Worm (Caenorhabditis elegans): ENCODE measurements around the gene R102.11.
A peak's percentile ranks its signal among the peaks of the same experiment; 100 is the strongest.

The R102.11 gene

DNA sequence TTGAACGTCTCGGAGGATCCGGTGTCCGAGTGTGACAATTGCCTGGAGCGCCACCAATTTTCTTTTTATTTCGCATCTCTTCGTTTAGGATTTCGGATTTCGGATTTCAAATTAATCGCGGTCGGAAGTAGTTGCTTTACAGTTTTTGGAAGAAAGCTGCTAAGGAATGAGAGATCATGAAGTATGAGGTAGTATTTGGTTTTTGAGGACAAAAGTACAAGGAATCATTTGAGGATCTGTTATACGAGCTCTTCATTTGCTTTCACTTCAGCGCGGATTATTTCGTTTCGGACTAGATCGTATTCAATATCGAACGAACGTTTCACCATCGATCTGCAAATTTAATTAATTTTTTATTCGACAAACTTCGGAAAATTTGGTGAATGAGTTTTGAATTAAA lies at the start of gene R102.11:
Gene R102.11 (minus strand): TSS at position 101 of the 400 bp plus-strand sequence.
- TF ChIP-seq ces-1 (GFP tag; optimal IDR thresholded peaks at IDR 0.05) (no peak), tbx-8 (GFP tag; optimal IDR thresholded peaks at IDR 0.05) (no peak), bed-3 (GFP tag; optimal IDR thresholded peaks at IDR 0.05) (no peak), unc-120 (tag; optimal IDR thresholded peaks at IDR 0.05; ENCODE audit: poor library complexity, severe bottlenecking) (no peak), ceh-43 (GFP tag; optimal IDR thresholded peaks at IDR 0.05) (no peak), nhr-237 (tag; optimal IDR thresholded peaks at IDR 0.05) (no peak), lsy-2 (tag; optimal IDR thresholded peaks at IDR 0.05) (no peak), pha-4 (tag; optimal IDR thresholded peaks at IDR 0.05) (no peak)

DNA sequence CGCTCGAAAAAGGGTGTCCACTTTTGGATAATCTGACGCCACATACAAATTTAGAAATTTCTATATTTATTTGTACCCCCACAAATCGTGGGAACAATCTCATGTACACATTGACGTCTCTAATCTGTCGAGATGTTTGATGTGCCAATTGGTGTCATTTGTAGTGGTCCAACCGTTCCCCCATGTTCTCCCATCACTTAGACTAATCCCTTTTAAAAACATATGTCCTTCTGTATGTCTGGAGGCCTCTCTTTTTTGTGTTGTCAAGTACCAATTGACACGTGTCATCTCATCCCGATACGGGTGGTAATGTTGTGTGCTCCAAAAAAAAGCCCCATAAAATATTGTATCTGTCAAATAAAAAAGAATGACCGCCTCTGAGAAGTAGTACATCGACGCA lies 45.8 kb upstream of the R102.11 start:
- no peak for TF ChIP-seq snpc-4 (tag; optimal IDR thresholded peaks at IDR 0.05)
- peak; percentile 94 for TF ChIP-seq nhr-2 (tag; optimal IDR thresholded peaks at IDR 0.05)

DNA sequence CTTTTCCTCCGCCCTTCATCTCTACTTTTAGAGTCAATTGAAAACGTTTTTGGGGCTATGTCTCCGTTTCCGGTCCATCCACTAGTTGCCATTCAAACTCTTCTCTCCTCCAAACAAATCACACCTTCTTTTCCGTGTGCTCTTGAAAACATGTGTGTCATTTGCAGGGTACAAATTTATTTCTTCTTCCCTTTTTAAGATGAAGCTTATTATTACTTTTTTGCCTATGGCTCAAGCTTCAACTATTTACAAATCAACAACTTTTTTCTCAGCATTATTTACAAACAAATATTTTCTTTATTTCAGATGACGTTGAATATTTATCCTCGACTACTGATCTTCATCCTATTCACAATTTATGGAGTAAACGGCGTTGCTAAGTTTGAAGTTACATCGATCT lies 44.9 kb upstream of the R102.11 start, which contains the start of gene T25B9.3:
Gene T25B9.3 (plus strand): TSS at position 301 of the 400 bp plus-strand sequence.
- TF ChIP-seq mls-2 (tag; optimal IDR thresholded peaks at IDR 0.05), result no peak
- TF ChIP-seq sem-2 (GFP tag; optimal IDR thresholded peaks at IDR 0.05), result no peak
- TF ChIP-seq nhr-237 (tag; optimal IDR thresholded peaks at IDR 0.05), result no peak
- TF ChIP-seq drap-1 (GFP tag; optimal IDR thresholded peaks at IDR 0.05), result no peak
- TF ChIP-seq ceh-83 (GFP tag; optimal IDR thresholded peaks at IDR 0.05), result no peak
- TF ChIP-seq snpc-4 (tag; optimal IDR thresholded peaks at IDR 0.05), result no peak
- TF ChIP-seq lin-13 (tag; optimal IDR thresholded peaks at IDR 0.05), result no peak
- no peak for TF ChIP-seq flh-1 (GFP tag; optimal IDR thresholded peaks at IDR 0.05)
- TF ChIP-seq mab-5 (tag; optimal IDR thresholded peaks at IDR 0.05), result no peak
- no peak for TF ChIP-seq mep-1 (tag; optimal IDR thresholded peaks at IDR 0.05)
- no peak for TF ChIP-seq hlh-1 (tag; optimal IDR thresholded peaks at IDR 0.05)
- TF ChIP-seq lsy-2 (tag; optimal IDR thresholded peaks at IDR 0.05), result no peak
- no peak for TF ChIP-seq M03D4.4 (tag; optimal IDR thresholded peaks at IDR 0.05)
- TF ChIP-seq ceh-43 (GFP tag; optimal IDR thresholded peaks at IDR 0.05), result no peak
- TF ChIP-seq nhr-76 (tag; optimal IDR thresholded peaks at IDR 0.05), result no peak
- TF ChIP-seq nhr-12 (tag; optimal IDR thresholded peaks at IDR 0.05), result no peak
- no peak for TF ChIP-seq ces-1 (GFP tag; optimal IDR thresholded peaks at IDR 0.05)

DNA sequence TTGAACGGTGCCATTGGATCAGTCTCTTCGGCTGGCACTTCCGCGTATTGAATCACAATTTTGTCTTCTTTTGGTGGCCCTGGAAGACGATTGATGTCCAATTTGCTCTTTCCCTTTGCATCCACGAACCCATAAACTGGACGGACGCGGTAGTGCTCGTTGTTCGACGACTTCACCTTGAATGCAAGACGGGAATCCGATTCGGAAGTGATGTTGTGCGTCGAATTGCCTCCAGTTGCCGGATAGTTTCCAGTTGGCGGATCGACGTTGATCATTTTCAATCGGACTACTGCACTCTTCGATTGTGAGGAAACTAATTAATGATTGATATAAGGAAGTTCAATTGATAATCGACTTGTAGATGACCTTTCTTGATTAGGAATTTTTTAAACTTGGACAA lies 38.8 kb upstream of the R102.11 start, which contains the start of gene ssp-34:
Gene ssp-34 (minus strand): TSS at position 275 of the 400 bp plus-strand sequence.
- no peak for TF ChIP-seq nhr-2 (tag; optimal IDR thresholded peaks at IDR 0.05)
- no peak for TF ChIP-seq unc-120 (tag; optimal IDR thresholded peaks at IDR 0.05; ENCODE audit: poor library complexity, severe bottlenecking)
- TF ChIP-seq mep-1 (tag; optimal IDR thresholded peaks at IDR 0.05), result no peak
- TF ChIP-seq M03D4.4 (tag; optimal IDR thresholded peaks at IDR 0.05), result no peak
- TF ChIP-seq unc-39 (tag; optimal IDR thresholded peaks at IDR 0.05), result no peak
- no peak for TF ChIP-seq lin-32 (GFP tag; optimal IDR thresholded peaks at IDR 0.05)
- TF ChIP-seq lsy-2 (tag; optimal IDR thresholded peaks at IDR 0.05), result no peak
- TF ChIP-seq unc-62 (GFP tag; optimal IDR thresholded peaks at IDR 0.05), result no peak
- no peak for TF ChIP-seq ztf-11 (tag; optimal IDR thresholded peaks at IDR 0.05)
- no peak for TF ChIP-seq snpc-4 (tag; optimal IDR thresholded peaks at IDR 0.05)
- no peak for TF ChIP-seq ces-1 (GFP tag; optimal IDR thresholded peaks at IDR 0.05)
- TF ChIP-seq tbx-8 (GFP tag; optimal IDR thresholded peaks at IDR 0.05), result no peak
- TF ChIP-seq blmp-1 (tag; optimal IDR thresholded peaks at IDR 0.05), result no peak
- TF ChIP-seq cnd-1 (tag; optimal IDR thresholded peaks at IDR 0.05), result no peak
- no peak for TF ChIP-seq bed-3 (GFP tag; optimal IDR thresholded peaks at IDR 0.05)
- no peak for TF ChIP-seq nhr-12 (tag; optimal IDR thresholded peaks at IDR 0.05)
- TF ChIP-seq mls-2 (tag; optimal IDR thresholded peaks at IDR 0.05), result no peak
- TF ChIP-seq pha-4 (tag; optimal IDR thresholded peaks at IDR 0.05), result no peak
- TF ChIP-seq elt-1 (tag; optimal IDR thresholded peaks at IDR 0.05; ENCODE audit: borderline replicate concordance, insufficient read depth), result no peak
- no peak for TF ChIP-seq nhr-76 (tag; optimal IDR thresholded peaks at IDR 0.05)

DNA sequence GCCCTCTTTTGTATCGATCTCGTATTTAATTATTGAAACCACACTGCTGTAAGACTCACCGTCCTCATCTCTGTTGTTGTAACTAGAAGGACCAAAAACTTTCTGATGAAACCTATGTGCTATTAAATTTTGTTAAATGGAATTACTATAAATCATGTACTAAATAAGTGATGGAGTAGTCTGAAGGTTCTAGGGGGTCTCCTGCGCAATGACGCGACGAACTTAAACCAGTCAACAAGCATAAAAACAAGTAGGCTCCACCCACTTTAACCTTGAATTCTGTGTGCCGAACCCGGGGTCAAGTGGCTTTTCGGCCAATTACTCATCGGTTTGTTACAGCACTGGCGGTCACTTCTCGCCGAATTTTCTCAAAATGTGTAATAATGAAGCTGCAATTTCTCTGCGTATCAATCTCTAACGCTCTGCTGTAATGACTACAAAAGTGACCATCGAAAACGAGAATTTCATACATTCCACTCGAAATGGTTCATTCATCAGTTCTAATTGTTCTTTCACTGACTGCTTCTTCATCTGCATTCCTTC lies 37.5 kb upstream of the R102.11 start, which contains the start of gene grl-21:
Gene grl-21 (plus strand): TSS at position 464 of the 543 bp plus-strand sequence.
- TF ChIP-seq unc-62 (GFP tag; optimal IDR thresholded peaks at IDR 0.05) (no peak), ceh-39 (tag; optimal IDR thresholded peaks at IDR 0.05) (no peak)
